Worm (Caenorhabditis elegans) whole organism, L2 larva: ENCODE data around the gene cnnm-1.

Source experiments
- ZK546.5 ChIP-seq: sonication (generic microtip); optimal IDR thresholded peaks from 2 replicates; lab custom pipeline; 2017; ENCODE audit warnings: missing biosample characterization, missing genetic modification characterization
- ceh-82 ChIP-seq: fragments of 150-350 bp; optimal IDR thresholded peaks from 2 replicates; lab custom pipeline; 2014; ENCODE audit warnings: missing biosample characterization, missing genetic modification characterization
- nhr-6 ChIP-seq: fragments of 150-350 bp; optimal IDR thresholded peaks from 2 replicates; lab custom pipeline; 2014; ENCODE audit warnings: missing biosample characterization, missing genetic modification characterization
- snpc-4 ChIP-seq: fragments of 150-350 bp; optimal IDR thresholded peaks from 2 replicates; lab custom pipeline; 2014; ENCODE audit warnings: missing biosample characterization, missing genetic modification characterization
- ztf-11 ChIP-seq: sonication (generic microtip); optimal IDR thresholded peaks from 2 replicates; lab custom pipeline; 2017; ENCODE audit warnings: missing biosample characterization, missing genetic modification characterization
- ztf-4 ChIP-seq: fragments of 150-350 bp; optimal IDR thresholded peaks from 2 replicates; lab custom pipeline; 2014; ENCODE audit warnings: missing biosample characterization, missing genetic modification characterization

DNA sequence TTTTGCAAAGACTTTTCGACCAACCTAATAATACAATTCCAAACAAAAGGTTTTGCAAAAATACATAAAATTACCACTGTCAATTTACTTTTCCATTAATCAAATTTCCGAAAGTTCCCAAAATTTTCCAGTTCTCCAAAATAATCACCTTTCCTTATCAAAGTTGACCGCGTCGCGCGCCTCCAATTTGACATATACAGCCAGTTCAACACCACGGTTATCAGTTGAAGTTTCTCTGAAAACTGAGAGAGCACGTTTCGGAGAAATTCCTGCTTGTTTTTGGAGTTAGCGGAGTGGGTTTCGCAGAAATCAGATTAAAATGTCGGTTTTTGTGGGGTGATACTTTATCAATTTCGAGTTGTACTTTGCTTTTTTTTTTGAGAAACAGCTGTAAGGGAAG lies 27.6 kb downstream of the cnnm-1 start:
- TF ChIP-seq nhr-6 (no peak), ceh-82 (tag; lab: Kevin White, UChicago) (no peak), snpc-4 (tag; lab: Kevin White, UChicago) (no peak), ztf-4 (no peak), ZK546.5 (tag; lab: Kevin White, UChicago) (no peak), ztf-11 (tag; lab: Kevin White, UChicago) (no peak)
